Worm (Caenorhabditis elegans) whole organism, L3 larva: ENCODE measurements around the gene cht-2.

ENCODE experiments used
- elt-2 ChIP-seq: sonication (generic microtip); optimal IDR thresholded peaks from 2 replicates; lab custom pipeline; 2016; ENCODE audit warnings: missing genetic modification reagents, mild to moderate bottlenecking, missing genetic modification characterization, missing compliant biosample characterization
- fkh-10 ChIP-seq: sonication (generic microtip); optimal IDR thresholded peaks from 2 replicates; lab custom pipeline; 2017; ENCODE audit warnings: missing biosample characterization, missing genetic modification reagents, missing genetic modification characterization
- fos-1 ChIP-seq: fragments of 150-350 bp; optimal IDR thresholded peaks from 2 replicates; lab custom pipeline; 2014; ENCODE audit warnings: missing biosample characterization, missing genetic modification characterization
- mdl-1 ChIP-seq: fragments of 150-350 bp; optimal IDR thresholded peaks from 2 replicates; lab custom pipeline; 2014; ENCODE audit warnings: missing biosample characterization, missing genetic modification characterization
- nhr-11 ChIP-seq: fragments of 150-350 bp; optimal IDR thresholded peaks from 2 replicates; lab custom pipeline; 2014; ENCODE audit warnings: missing biosample characterization, missing genetic modification characterization
- nhr-237 ChIP-seq: fragments of 150-350 bp; optimal IDR thresholded peaks from 2 replicates; lab custom pipeline; 2014; ENCODE audit warnings: missing biosample characterization, missing genetic modification characterization
- nhr-25 ChIP-seq: sonication (generic microtip); optimal IDR thresholded peaks from 2 replicates; lab custom pipeline; 2017; ENCODE audit warnings: missing biosample characterization, missing genetic modification characterization
- skn-1 ChIP-seq: fragments of 150-350 bp; optimal IDR thresholded peaks from 2 replicates; lab custom pipeline; 2014; ENCODE audit warnings: missing biosample characterization, missing genetic modification characterization
- ztf-4 ChIP-seq: fragments of 150-350 bp; optimal IDR thresholded peaks from 2 replicates; lab custom pipeline; 2014; ENCODE audit warnings: missing biosample characterization, missing genetic modification characterization

- no peak for TF ChIP-seq mdl-1 (tag; lab: Kevin White, UChicago)
- TF ChIP-seq ztf-4 (tag; lab: Kevin White, UChicago) = peak; percentile 2
- TF ChIP-seq skn-1 (tag; lab: Kevin White, UChicago) = peak; percentile 78
- TF ChIP-seq nhr-25 (tag; lab: Kevin White, UChicago) = peak; percentile 94
- TF ChIP-seq nhr-11 (tag; lab: Kevin White, UChicago) = peak; percentile 73
- peak; percentile 83 for TF ChIP-seq fkh-10 (GFP tag; lab: Kevin White, UChicago)
- TF ChIP-seq elt-2 (tag; lab: Kevin White, UChicago) = peak; percentile 72
- no peak for TF ChIP-seq fos-1 (tag; lab: Kevin White, UChicago)
- no peak for TF ChIP-seq nhr-237 (tag; lab: Kevin White, UChicago)
Observed at ce11 chrII:8569038-8569977, 48.6 kb downstream of the cht-2 start, which contains the start of the genes col-38 and rpl-5.
